Fruit fly (Drosophila melanogaster) S2 (cell line): ENCODE results near the gene Tsen2.

Experiments used
- CG8478 ChIP-seq: fragments of >200 bp; optimal IDR thresholded peaks from 2 replicates; lab custom pipeline; 2018
- CTCF ChIP-seq, 2 experiments: fragments of >200 bp; optimal IDR thresholded peaks; 2 replicates each; lab custom pipeline; 2018

Tsen2 gene

dm6 chr2L:16730939-16731338, 1.4 kb downstream of the Tsen2 start, which contains the start of gene CG17996:
TSS of gene CG17996 (minus strand) at chr2L:16731039.
- TF ChIP-seq CG8478 (lab: Kevin White, UChicago), result no peak
- no peak for TF ChIP-seq CTCF (optimal IDR thresholded peaks at IDR 0.05; lab: Kevin White, UChicago)

dm6 chr2L:16731799-16732198, 2.2 kb downstream of the Tsen2 start, which contains the start of gene Prosbeta4:
TSS of gene Prosbeta4 (minus strand) at chr2L:16732133.
- TF ChIP-seq CTCF (optimal IDR thresholded peaks at IDR 0.05; lab: Kevin White, UChicago) (no peak), CG8478 (lab: Kevin White, UChicago) (no peak)

- TF ChIP-seq CTCF (optimal IDR thresholded peaks at IDR 0.05; lab: Kevin White, UChicago) (no peak), CG8478 (lab: Kevin White, UChicago) (no peak)
Observed at dm6 chr2L:16732338-16732892, 2.8 kb downstream of the Tsen2 start, which contains the start of gene Nubp1. TSS of gene Nubp1 (plus strand) at chr2L:16732550.

- no peak for TF ChIP-seq CG8478 (lab: Kevin White, UChicago)
- TF ChIP-seq CTCF (optimal IDR thresholded peaks at IDR 0.05; lab: Kevin White, UChicago), result peak in 1 of 2 experiments; percentile 40
Observed at dm6 chr2L:16738206-16738900, 8.8 kb downstream of the Tsen2 start, which contains the start of the genes glu and ChLD3. TSS of gene glu (minus strand) at chr2L:16738388. TSS of gene ChLD3 (plus strand) at chr2L:16738850.

- peak; percentile 83 to 89 for TF ChIP-seq CTCF (optimal IDR thresholded peaks at IDR 0.05; lab: Kevin White, UChicago)
- TF ChIP-seq CG8478 (lab: Kevin White, UChicago), result no peak
Observed at dm6 chr2L:16743055-16743805, 13.7 kb downstream of the Tsen2 start, which contains the start of the genes LSm7 and BuGZ. TSS of gene LSm7 (minus strand) at chr2L:16743100. TSS of gene BuGZ (plus strand) at chr2L:16743405.

dm6 chr2L:16747145-16747544, 17.6 kb downstream of the Tsen2 start:
- no peak for TF ChIP-seq CTCF (optimal IDR thresholded peaks at IDR 0.05; lab: Kevin White, UChicago)

- TF ChIP-seq CTCF (optimal IDR thresholded peaks at IDR 0.05; lab: Kevin White, UChicago), result no peak
- no peak for TF ChIP-seq CG8478 (lab: Kevin White, UChicago)
Observed at dm6 chr2L:16752340-16752739, 22.8 kb downstream of the Tsen2 start.

- TF ChIP-seq CG8478 (lab: Kevin White, UChicago), result no peak
Observed at dm6 chr2L:16754074-16754473, 24.5 kb downstream of the Tsen2 start, which contains the start of gene yellow-b. TSS of gene yellow-b (plus strand) at chr2L:16754336.

dm6 chr2L:16760504-16761417, 31.2 kb downstream of the Tsen2 start, which contains the start of gene ppk17:
TSS of gene ppk17 (minus strand) at chr2L:16760554.
- no peak for TF ChIP-seq CG8478 (lab: Kevin White, UChicago)
- no peak for TF ChIP-seq CTCF (optimal IDR thresholded peaks at IDR 0.05; lab: Kevin White, UChicago)

- no peak for TF ChIP-seq CTCF (optimal IDR thresholded peaks at IDR 0.05; lab: Kevin White, UChicago)
- no peak for TF ChIP-seq CG8478 (lab: Kevin White, UChicago)
Observed at dm6 chr2L:16761891-16762290, 32.3 kb downstream of the Tsen2 start.

- TF ChIP-seq CG8478 (lab: Kevin White, UChicago) (no peak), CTCF (optimal IDR thresholded peaks at IDR 0.05; lab: Kevin White, UChicago) (no peak)
Observed at dm6 chr2L:16764480-16764879, 34.9 kb downstream of the Tsen2 start.

- TF ChIP-seq CTCF (optimal IDR thresholded peaks at IDR 0.05; lab: Kevin White, UChicago) (no peak), CG8478 (lab: Kevin White, UChicago) (no peak)
Observed at dm6 chr2L:16766070-16766752, 36.6 kb downstream of the Tsen2 start, which contains the start of gene Mhc. TSS of gene Mhc (plus strand) at chr2L:16766566.
